Worm (Caenorhabditis elegans): ENCODE results near the gene pals-33.

Gene pals-33

ce11 chrV:3644193-3644693 lies 28.9 kb upstream of the pals-33 start, which contains the start of gene F59B1.8:
F59B1.8 (minus strand) TSS chrV:3644243.
- TF ChIP-seq C34B4.2 (tag; optimal IDR thresholded peaks at IDR 0.05) (no peak), snpc-4 (tag; optimal IDR thresholded peaks at IDR 0.05) (no peak), rnt-1 (tag; optimal IDR thresholded peaks at IDR 0.05) (no peak), hlh-4 (tag; optimal IDR thresholded peaks at IDR 0.05) (no peak), elt-3 (tag; optimal IDR thresholded peaks at IDR 0.05) (no peak), ztf-4 (tag; optimal IDR thresholded peaks at IDR 0.05) (no peak), mep-1 (tag; optimal IDR thresholded peaks at IDR 0.05) (no peak), unc-130 (tag; optimal IDR thresholded peaks at IDR 0.05) (no peak), C04F5.9 (tag; optimal IDR thresholded peaks at IDR 0.05) (no peak), ets-5 (GFP tag; IDR thresholded peaks at IDR 0.05) (no peak), nhr-90 (tag; optimal IDR thresholded peaks at IDR 0.05; ENCODE audit: poor library complexity) (peak; percentile 53), aly-2 (tag; optimal IDR thresholded peaks at IDR 0.05) (no peak), nhr-20 (tag; optimal IDR thresholded peaks at IDR 0.05) (peak; percentile 86), ces-1 (GFP tag; optimal IDR thresholded peaks at IDR 0.05) (no peak), nhr-12 (tag; optimal IDR thresholded peaks at IDR 0.05) (no peak), nhr-11 (tag; optimal IDR thresholded peaks at IDR 0.05) (no peak), unc-86 (tag; optimal IDR thresholded peaks at IDR 0.05) (no peak), xbp-1 (tag; optimal IDR thresholded peaks at IDR 0.05) (peak; percentile 12), egl-27 (tag; optimal IDR thresholded peaks at IDR 0.05) (peak in 1 of 2 experiments; percentile 3), efl-1 (optimal IDR thresholded peaks at IDR 0.05) (peak in 1 of 2 experiments; percentile 14), efl-1 (GFP tag; optimal IDR thresholded peaks at IDR 0.05 in 1 of 2) (peak; percentile 0 to 74), grh-1 (GFP tag; IDR thresholded peaks at IDR 0.05) (no peak), isw-1 (GFP tag; IDR thresholded peaks at IDR 0.05) (no peak), sox-4 (tag; optimal IDR thresholded peaks at IDR 0.05) (no peak), efl-3 (GFP tag; optimal IDR thresholded peaks at IDR 0.05) (no peak), unc-98 (GFP tag; IDR thresholded peaks at IDR 0.05) (no peak), ama-1 (optimal IDR thresholded peaks at IDR 0.05) (no peak), ztf-11 (tag; optimal IDR thresholded peaks at IDR 0.05) (no peak), lir-3 (tag; optimal IDR thresholded peaks at IDR 0.05; ENCODE audit: poor library complexity) (no peak), nhr-85 (tag) (peak; percentile 82), ceh-8 (GFP tag; optimal IDR thresholded peaks at IDR 0.05) (no peak), vab-15 (tag; optimal IDR thresholded peaks at IDR 0.05) (no peak), fkh-10 (GFP tag; optimal IDR thresholded peaks at IDR 0.05) (no peak), lsy-2 (tag; optimal IDR thresholded peaks at IDR 0.05) (peak in 1 of 2 experiments; percentile 15), nhr-76 (tag; optimal IDR thresholded peaks at IDR 0.05) (no peak), jun-1 (tag; optimal IDR thresholded peaks at IDR 0.05) (peak; percentile 18), aha-1 (tag; optimal IDR thresholded peaks at IDR 0.05) (no peak), irx-1 (tag; optimal IDR thresholded peaks at IDR 0.05) (no peak), fos-1 (tag; optimal IDR thresholded peaks at IDR 0.05) (no peak), fkh-4 (tag; optimal IDR thresholded peaks at IDR 0.05; ENCODE audit: borderline replicate concordance) (no peak), blmp-1 (tag; optimal IDR thresholded peaks at IDR 0.05) (peak; percentile 24), sptf-1 (tag; optimal IDR thresholded peaks at IDR 0.05) (no peak), nhr-19 (GFP tag; conservative IDR thresholded peaks at IDR 0.05) (peak; percentile 53), tbx-2 (tag; optimal IDR thresholded peaks at IDR 0.05) (no peak), nhr-47 (tag; optimal IDR thresholded peaks at IDR 0.05) (no peak), pqm-1 (tag; optimal IDR thresholded peaks at IDR 0.05) (no peak), sup-37 (GFP tag; optimal IDR thresholded peaks at IDR 0.05) (no peak), zag-1 (tag; optimal IDR thresholded peaks at IDR 0.05) (no peak), egl-13 (tag; optimal IDR thresholded peaks at IDR 0.05) (no peak), dpl-1 (GFP tag; optimal IDR thresholded peaks at IDR 0.05) (peak in 2 of 3 experiments; percentile 17 to 22), hlh-17 (GFP tag; optimal IDR thresholded peaks at IDR 0.05; ENCODE audit: borderline replicate concordance) (no peak), lin-14 (GFP tag; optimal IDR thresholded peaks at IDR 0.05) (peak; percentile 78), fkh-8 (tag; optimal IDR thresholded peaks at IDR 0.05) (no peak), dsc-1 (tag; optimal IDR thresholded peaks at IDR 0.05) (no peak)

All from whole organism, L1 larva.